Fruit fly (Drosophila melanogaster) whole organism, adult: Measurements from ENCODE around the gene CG13771.

Experiments used
- CG33017 ChIP-seq: fragments of 200-800 bp; sonication (Bioruptor generic); optimal IDR thresholded peaks from 2 replicates; lab custom pipeline; 2018; ENCODE audit warnings: missing biosample characterization, mild to moderate bottlenecking, missing genetic modification characterization, moderate library complexity
- CG5204 ChIP-seq: fragments of 200-800 bp; sonication (Bioruptor generic); optimal IDR thresholded peaks from 2 replicates; lab custom pipeline; 2016; ENCODE audit warnings: missing biosample characterization, missing genetic modification characterization
- CG7045 ChIP-seq: fragments of 200-800 bp; sonication (Bioruptor generic); optimal IDR thresholded peaks from 2 replicates; lab custom pipeline; 2017; ENCODE audit warnings: missing biosample characterization, mild to moderate bottlenecking, missing genetic modification characterization
- CG7101 ChIP-seq: fragments of 200-800 bp; sonication (Bioruptor generic); optimal IDR thresholded peaks from 2 replicates; lab custom pipeline; 2018; ENCODE audit warnings: missing biosample characterization, mild to moderate bottlenecking, missing genetic modification characterization, moderate library complexity
- Crg-1 ChIP-seq: fragments of 200-800 bp; sonication (Bioruptor generic); optimal IDR thresholded peaks from 2 replicates; lab custom pipeline; 2016; ENCODE audit warnings: missing biosample characterization, missing genetic modification characterization
- Hr96 ChIP-seq: fragments of 200-800 bp; sonication (Bioruptor generic); optimal IDR thresholded peaks from 2 replicates; lab custom pipeline; 2016; ENCODE audit warnings: missing biosample characterization, missing genetic modification characterization
- cic ChIP-seq: fragments of 200-800 bp; sonication (Bioruptor generic); optimal IDR thresholded peaks from 2 replicates; lab custom pipeline; 2017; ENCODE audit warnings: missing biosample characterization, mild to moderate bottlenecking, missing genetic modification characterization, moderate library complexity
- cnc ChIP-seq, 2 experiments: fragments of >200 bp; optimal IDR thresholded peaks; 2 replicates each; lab custom pipeline; 2017
- tj ChIP-seq: fragments of 200-800 bp; sonication (Bioruptor generic); optimal IDR thresholded peaks from 3 replicates; lab custom pipeline; 2017; ENCODE audit warnings: missing biosample characterization, mild to moderate bottlenecking, missing genetic modification characterization, moderate library complexity
- toe ChIP-seq: fragments of 200-800 bp; sonication (Bioruptor generic); optimal IDR thresholded peaks from 2 replicates; lab custom pipeline; 2016; ENCODE audit warnings: missing biosample characterization, missing genetic modification characterization

DNA sequence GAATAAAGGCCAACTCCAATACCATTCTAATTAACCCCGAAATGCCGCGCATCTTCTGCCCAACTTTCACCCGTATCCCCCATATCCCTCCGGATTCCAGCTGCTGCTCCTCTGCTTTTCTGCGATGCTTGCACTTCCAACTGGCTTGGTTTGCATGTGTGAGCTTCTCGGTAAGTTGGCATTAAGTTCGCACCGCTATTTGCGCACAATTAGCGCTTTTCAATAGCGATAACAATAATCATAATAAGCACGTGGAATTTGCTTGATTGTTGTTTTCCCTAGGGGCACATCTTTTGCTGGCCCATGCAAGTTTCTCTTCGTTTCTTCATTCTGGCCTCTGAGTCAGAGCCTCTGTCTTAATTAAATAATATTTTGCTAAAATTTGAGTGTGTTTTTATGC is 41.4 kb downstream of the CG13771 start:
- TF ChIP-seq CG33017 (tag; lab: Kevin White, UChicago) (no peak), CG7101 (tag; lab: Kevin White, UChicago) (no peak), CG5204 (no peak), Hr96 (GFP tag; lab: Kevin White, UChicago) (no peak), cnc (optimal IDR thresholded peaks at IDR 0.05; lab: Kevin White, UChicago) (no peak), toe (GFP tag; lab: Kevin White, UChicago) (no peak), Crg-1 (no peak), cic (no peak), CG7045 (no peak), tj (peak; percentile 99)
